Fruit fly (Drosophila melanogaster) whole organism, embryonic: ENCODE results near the gene CG12766.

Experiments
- Atf-2 ChIP-seq: fragments of 200-800 bp; sonication (Bioruptor generic); optimal IDR thresholded peaks from 2 replicates; lab custom pipeline; 2016; ENCODE audit warnings: missing biosample characterization, missing genetic modification characterization
- Bteb2 ChIP-seq: fragments of 200-800 bp; sonication (Bioruptor generic); optimal IDR thresholded peaks from 2 replicates; lab custom pipeline; 2016; ENCODE audit warnings: missing biosample characterization, missing genetic modification characterization
- CG10543 ChIP-seq: fragments of 200-800 bp; sonication (Bioruptor generic); optimal IDR thresholded peaks from 3 replicates; lab custom pipeline; 2017; ENCODE audit warnings: missing biosample characterization, mild to moderate bottlenecking, missing genetic modification characterization, moderate library complexity
- CG12219 ChIP-seq: fragments of 200-800 bp; sonication (Bioruptor generic); optimal IDR thresholded peaks from 3 replicates; lab custom pipeline; 2018; ENCODE audit warnings: missing biosample characterization, mild to moderate bottlenecking, missing genetic modification characterization
- CG12299 ChIP-seq: fragments of 200-800 bp; sonication (Bioruptor generic); optimal IDR thresholded peaks from 2 replicates; lab custom pipeline; 2018; ENCODE audit warnings: missing biosample characterization, mild to moderate bottlenecking, missing genetic modification characterization
- CG15601 ChIP-seq: fragments of 200-800 bp; sonication (Bioruptor generic); optimal IDR thresholded peaks from 3 replicates; lab custom pipeline; 2019; ENCODE audit warnings: missing biosample characterization, mild to moderate bottlenecking, missing genetic modification characterization, moderate library complexity
- CG16815 ChIP-seq: fragments of 200-800 bp; sonication (Bioruptor generic); optimal IDR thresholded peaks from 3 replicates; lab custom pipeline; 2017; ENCODE audit warnings: missing biosample characterization, mild to moderate bottlenecking, missing genetic modification characterization
- CG2199 ChIP-seq: fragments of 200-800 bp; sonication (Bioruptor generic); IDR thresholded peaks from 3 replicates; pipeline ENCODE4 v1.3.6; 2022; ENCODE audit warnings: missing biosample characterization, missing genetic modification characterization
- CG34376 ChIP-seq: fragments of 200-800 bp; sonication (Bioruptor generic); optimal IDR thresholded peaks from 2 replicates; lab custom pipeline; 2018; ENCODE audit warnings: missing biosample characterization, mild to moderate bottlenecking, missing genetic modification characterization
- CG6654 ChIP-seq: fragments of 200-800 bp; sonication (Bioruptor generic); optimal IDR thresholded peaks from 2 replicates; lab custom pipeline; 2017; ENCODE audit warnings: missing biosample characterization, mild to moderate bottlenecking, missing genetic modification characterization
- CG7786 ChIP-seq: fragments of 200-800 bp; sonication (Bioruptor generic); optimal IDR thresholded peaks from 2 replicates; lab custom pipeline; 2016; ENCODE audit warnings: missing biosample characterization, missing genetic modification characterization
- CG8089 ChIP-seq: fragments of 200-800 bp; sonication (Bioruptor generic); optimal IDR thresholded peaks from 3 replicates; lab custom pipeline; 2016; ENCODE audit warnings: missing biosample characterization, missing genetic modification characterization
- CG9932 ChIP-seq: fragments of 200-800 bp; sonication (Bioruptor generic); IDR thresholded peaks from 2 replicates; pipeline ENCODE4 v1.3.6; 2022; ENCODE audit warnings: missing biosample characterization, missing genetic modification characterization
- Dek ChIP-seq: fragments of 200-800 bp; sonication (Bioruptor generic); optimal IDR thresholded peaks from 3 replicates; lab custom pipeline; 2019; ENCODE audit warnings: missing biosample characterization, mild to moderate bottlenecking, missing genetic modification characterization, moderate library complexity
- Doc2 ChIP-seq: fragments of 200-800 bp; sonication (Bioruptor generic); IDR thresholded peaks from 2 replicates; pipeline ENCODE4 v1.3.6; 2022; ENCODE audit warnings: missing biosample characterization, missing genetic modification characterization
- Drgx ChIP-seq: fragments of 200-800 bp; sonication (Bioruptor generic); IDR thresholded peaks from 2 replicates; pipeline ENCODE4 v1.3.6; 2022; ENCODE audit warnings: missing biosample characterization, missing genetic modification characterization
- GATAe ChIP-seq: fragments of 200-800 bp; sonication (Bioruptor generic); conservative IDR thresholded peaks from 2 replicates; pipeline ENCODE4 v1.3.6; 2022; ENCODE audit warnings: missing biosample characterization, missing genetic modification characterization
- H15 ChIP-seq: fragments of 200-800 bp; sonication (Bioruptor generic); IDR thresholded peaks from 3 replicates; pipeline ENCODE4 v1.3.6; 2022; ENCODE audit warnings: missing biosample characterization, missing genetic modification characterization
- HLH3B ChIP-seq: fragments of 200-800 bp; sonication (Bioruptor generic); IDR thresholded peaks from 2 replicates; pipeline ENCODE4 v1.3.6; 2022; ENCODE audit warnings: missing biosample characterization, missing genetic modification characterization
- MESR4 ChIP-seq: fragments of 200-800 bp; sonication (Bioruptor generic); optimal IDR thresholded peaks from 2 replicates; lab custom pipeline; 2018; ENCODE audit warnings: missing biosample characterization, mild to moderate bottlenecking, missing genetic modification characterization, moderate library complexity
- Optix ChIP-seq: fragments of 200-800 bp; sonication (Bioruptor generic); IDR thresholded peaks from 3 replicates; pipeline ENCODE4 v1.3.6; 2022; ENCODE audit warnings: missing biosample characterization, missing genetic modification characterization
- Poxn ChIP-seq: fragments of 200-800 bp; sonication (Bioruptor generic); IDR thresholded peaks from 2 replicates; pipeline ENCODE4 v1.3.6; 2022; ENCODE audit warnings: missing biosample characterization, missing genetic modification characterization
- Ravus ChIP-seq: fragments of 200-800 bp; sonication (Bioruptor generic); IDR thresholded peaks from 2 replicates; pipeline ENCODE4 v1.3.6; 2022; ENCODE audit warnings: missing biosample characterization, missing genetic modification characterization
- Spps ChIP-seq: fragments of 200-800 bp; sonication (Bioruptor generic); optimal IDR thresholded peaks from 2 replicates; lab custom pipeline; 2018; ENCODE audit warnings: missing biosample characterization, mild to moderate bottlenecking, missing genetic modification characterization
- ash1 ChIP-seq: fragments of 200-800 bp; sonication (Bioruptor generic); optimal IDR thresholded peaks from 2 replicates; lab custom pipeline; 2018; ENCODE audit warnings: missing biosample characterization, mild to moderate bottlenecking, missing genetic modification characterization
- chm ChIP-seq: fragments of 200-800 bp; sonication (Bioruptor generic); IDR thresholded peaks from 2 replicates; pipeline ENCODE4 v1.3.6; 2022; ENCODE audit warnings: missing biosample characterization, missing genetic modification characterization
- da ChIP-seq: fragments of 200-800 bp; sonication (Bioruptor generic); optimal IDR thresholded peaks from 2 replicates; lab custom pipeline; 2016; ENCODE audit warnings: missing biosample characterization, missing genetic modification characterization
- dmrt99B ChIP-seq: fragments of 200-800 bp; sonication (Bioruptor generic); optimal IDR thresholded peaks from 2 replicates; lab custom pipeline; 2018; ENCODE audit warnings: missing biosample characterization, mild to moderate bottlenecking, missing genetic modification characterization, moderate library complexity
- emc ChIP-seq: fragments of 200-800 bp; sonication (Bioruptor generic); optimal IDR thresholded peaks from 2 replicates; lab custom pipeline; 2016; ENCODE audit warnings: missing biosample characterization, missing genetic modification characterization
- exex ChIP-seq: fragments of 200-800 bp; sonication (Bioruptor generic); optimal IDR thresholded peaks from 4 replicates; lab custom pipeline; 2018; ENCODE audit warnings: missing biosample characterization, mild to moderate bottlenecking, missing genetic modification characterization, moderate library complexity
- eyg ChIP-seq: fragments of 200-800 bp; sonication (Bioruptor generic); optimal IDR thresholded peaks from 3 replicates; lab custom pipeline; 2016; ENCODE audit warnings: missing biosample characterization, missing genetic modification characterization
- gcm ChIP-seq: fragments of 200-800 bp; sonication (Bioruptor generic); optimal IDR thresholded peaks from 2 replicates; lab custom pipeline; 2019; ENCODE audit warnings: missing biosample characterization, mild to moderate bottlenecking, missing genetic modification characterization, moderate library complexity
- ind ChIP-seq: fragments of 200-800 bp; sonication (Bioruptor generic); optimal IDR thresholded peaks from 3 replicates; lab custom pipeline; 2016; ENCODE audit warnings: missing biosample characterization, missing genetic modification characterization
- insv ChIP-seq, 2 experiments: fragments of 200-800 bp; sonication (Bioruptor generic); optimal IDR thresholded peaks; 3 replicates each; lab custom pipeline; 2016 to 2018; ENCODE audit warnings: missing biosample characterization in 2 of 2, missing genetic modification characterization in 2 of 2
- nerfin-1 ChIP-seq: fragments of 200-800 bp; sonication (Bioruptor generic); optimal IDR thresholded peaks from 3 replicates; lab custom pipeline; 2019; ENCODE audit warnings: missing biosample characterization, mild to moderate bottlenecking, missing genetic modification characterization, moderate library complexity
- repo ChIP-seq: fragments of 200-800 bp; sonication (Bioruptor generic); optimal IDR thresholded peaks from 2 replicates; lab custom pipeline; 2016; ENCODE audit warnings: missing biosample characterization, missing genetic modification characterization
- sens-2 ChIP-seq: fragments of 200-800 bp; sonication (Bioruptor generic); IDR thresholded peaks from 2 replicates; pipeline ENCODE4 v1.3.6; 2022; ENCODE audit warnings: missing biosample characterization, missing genetic modification characterization
- sisA ChIP-seq: fragments of 200-800 bp; sonication (Bioruptor generic); IDR thresholded peaks from 2 replicates; pipeline ENCODE4 v1.3.6; 2022; ENCODE audit warnings: missing biosample characterization, missing genetic modification characterization
- slou ChIP-seq: fragments of 200-800 bp; sonication (Bioruptor generic); optimal IDR thresholded peaks from 3 replicates; lab custom pipeline; 2016; ENCODE audit warnings: missing biosample characterization, missing genetic modification characterization
- tio ChIP-seq: fragments of 200-800 bp; sonication (Bioruptor generic); optimal IDR thresholded peaks from 2 replicates; lab custom pipeline; 2017; ENCODE audit warnings: missing biosample characterization, missing genetic modification characterization, inconsistent platforms
- unc-4 ChIP-seq: fragments of 200-800 bp; sonication (Bioruptor generic); IDR thresholded peaks from 2 replicates; pipeline ENCODE4 v1.3.6; 2022; ENCODE audit warnings: missing biosample characterization, missing genetic modification characterization; ENCODE audit not compliant: partially characterized antibody
- vfl ChIP-seq: fragments of 200-800 bp; sonication (Bioruptor generic); optimal IDR thresholded peaks from 2 replicates; lab custom pipeline; 2016; ENCODE audit warnings: missing biosample characterization, missing genetic modification characterization

Gene CG12766

DNA sequence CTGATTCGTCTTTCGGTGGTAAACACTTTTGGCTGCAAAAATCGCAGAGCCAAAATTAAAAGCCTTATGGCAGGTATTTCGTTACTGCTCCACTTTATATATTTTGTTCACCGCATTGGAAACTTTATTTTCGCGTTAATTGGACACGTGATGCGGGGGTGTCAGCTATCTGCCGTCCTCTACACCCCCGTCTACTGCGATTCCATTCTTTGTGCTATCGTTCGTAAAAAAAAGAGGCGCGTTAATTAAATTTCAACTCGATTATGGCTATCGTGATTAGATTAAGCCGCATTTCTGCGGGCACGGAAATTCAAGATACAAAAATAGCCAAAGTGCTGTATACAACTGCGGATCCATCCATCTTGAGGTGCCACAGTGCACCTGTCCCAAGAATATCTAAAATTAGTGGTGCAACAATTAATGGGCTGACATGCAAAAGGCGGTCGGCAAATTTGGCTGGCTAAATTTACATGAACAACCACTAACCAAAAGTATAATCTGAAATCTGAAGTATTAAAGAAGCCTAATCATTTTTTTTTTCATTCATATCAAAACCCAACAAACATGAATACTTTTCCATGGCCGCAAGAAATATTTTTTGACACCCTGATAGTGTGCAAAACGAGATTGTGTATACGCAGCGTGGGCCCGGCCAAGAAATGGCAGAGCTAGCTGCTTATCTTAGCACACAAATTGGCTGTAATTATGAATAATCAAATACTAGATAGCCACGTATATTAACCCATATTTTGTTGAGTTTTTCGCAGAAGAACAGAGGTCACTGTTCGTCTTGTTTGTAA, 9.8 kb downstream of the CG12766 start (continued):
- TF ChIP-seq GATAe (GFP tag; lab: Robert Waterston, UW) (no peak; the same call in 1 of the 2 replicates), nerfin-1 (tag; lab: Kevin White, UChicago) (no peak), Atf-2 (GFP tag; lab: Kevin White, UChicago) (no peak), CG12219 (GFP tag; lab: Kevin White, UChicago) (no peak), H15 (GFP tag; lab: Robert Waterston, UW) (no peak), emc (no peak), sisA (no peak), vfl (GFP tag; lab: Kevin White, UChicago) (no peak), gcm (GFP tag; lab: Kevin White, UChicago) (no peak), eyg (GFP tag; lab: Kevin White, UChicago) (no peak), CG7786 (GFP tag; lab: Kevin White, UChicago) (no peak), Optix (no peak), tio (GFP tag; lab: Kevin White, UChicago) (no peak), Ravus (GFP tag; lab: Robert Waterston, UW) (no peak), CG34376 (GFP tag; lab: Kevin White, UChicago) (peak; percentile 81), MESR4 (no peak), slou (GFP tag; lab: Kevin White, UChicago) (no peak), CG12299 (no peak), CG15601 (tag; lab: Kevin White, UChicago) (no peak), dmrt99B (tag; lab: Kevin White, UChicago) (no peak), HLH3B (no peak), exex (tag; lab: Kevin White, UChicago) (peak; percentile 98), Spps (no peak), da (GFP tag; lab: Kevin White, UChicago) (no peak), sens-2 (no peak), ash1 (GFP tag; lab: Kevin White, UChicago) (no peak), chm (GFP tag; lab: Robert Waterston, UW) (no peak), Dek (tag; lab: Kevin White, UChicago) (no peak), Doc2 (no peak), CG8089 (no peak), insv (GFP tag; optimal IDR thresholded peaks at IDR 0.05; lab: Kevin White, UChicago) (no peak), unc-4 (no peak), Bteb2 (GFP tag; lab: Kevin White, UChicago) (no peak), CG16815 (GFP tag; lab: Kevin White, UChicago) (no peak), CG10543 (GFP tag; lab: Kevin White, UChicago) (peak; percentile 10), ind (no peak), Poxn (GFP tag; lab: Robert Waterston, UW) (no peak), CG2199 (GFP tag; lab: Robert Waterston, UW) (no peak), CG9932 (GFP tag; lab: Robert Waterston, UW) (no peak), repo (GFP tag; lab: Kevin White, UChicago) (no peak), Drgx (GFP tag; lab: Robert Waterston, UW) (no peak), CG6654 (no peak)
